Worm (Caenorhabditis elegans) whole organism, midembryonic: ENCODE data around the gene srx-119.

ENCODE experiments used
- T22C8.4 ChIP-seq: fragments of 200-800 bp; sonication (Bioruptor generic); IDR thresholded peaks from 2 replicates; pipeline ENCODE4 v1.3.6; 2022; ENCODE audit warnings: missing genetic modification characterization, missing compliant biosample characterization
- cog-1 ChIP-seq: sonication (generic microtip); optimal IDR thresholded peaks from 2 replicates; lab custom pipeline; 2016; ENCODE audit warnings: missing genetic modification characterization, missing compliant biosample characterization
- flt-1 ChIP-seq: fragments of 200-800 bp; sonication (Bioruptor generic); IDR thresholded peaks from 2 replicates; pipeline ENCODE4 v1.3.6; 2022; ENCODE audit warnings: missing genetic modification characterization, missing compliant biosample characterization
- klf-2 ChIP-seq: fragments of 200-800 bp; sonication (Bioruptor generic); conservative IDR thresholded peaks from 2 replicates; pipeline ENCODE4 v1.3.6; 2022; ENCODE audit warnings: missing genetic modification reagents, missing genetic modification characterization, missing compliant biosample characterization
- med-1 ChIP-seq: sonication (generic microtip); optimal IDR thresholded peaks from 2 replicates; lab custom pipeline; 2017; ENCODE audit warnings: missing genetic modification characterization, mild to moderate bottlenecking, missing compliant biosample characterization, antibody characterized with exemption, missing genetic modification reagents; ENCODE audit not compliant: insufficient read depth
- ref-1 ChIP-seq: fragments of 200-800 bp; sonication (Bioruptor generic); conservative IDR thresholded peaks from 2 replicates; pipeline ENCODE4 v1.3.6; 2022; ENCODE audit warnings: missing genetic modification reagents, missing genetic modification characterization, missing compliant biosample characterization
- tab-1 ChIP-seq: fragments of 200-800 bp; sonication (Bioruptor generic); IDR thresholded peaks from 2 replicates; pipeline ENCODE4 v1.3.6; 2022; ENCODE audit warnings: missing genetic modification characterization, missing compliant biosample characterization
- ztf-23 ChIP-seq: fragments of 200-800 bp; sonication (Bioruptor generic); IDR thresholded peaks from 2 replicates; pipeline ENCODE4 v1.3.6; 2022; ENCODE audit warnings: missing genetic modification reagents, missing genetic modification characterization, missing compliant biosample characterization
- ztf-29 ChIP-seq: fragments of 200-800 bp; sonication (Bioruptor generic); IDR thresholded peaks from 2 replicates; pipeline ENCODE4 v1.3.6; 2022; ENCODE audit warnings: missing genetic modification reagents, missing genetic modification characterization, missing compliant biosample characterization

Gene srx-119

DNA sequence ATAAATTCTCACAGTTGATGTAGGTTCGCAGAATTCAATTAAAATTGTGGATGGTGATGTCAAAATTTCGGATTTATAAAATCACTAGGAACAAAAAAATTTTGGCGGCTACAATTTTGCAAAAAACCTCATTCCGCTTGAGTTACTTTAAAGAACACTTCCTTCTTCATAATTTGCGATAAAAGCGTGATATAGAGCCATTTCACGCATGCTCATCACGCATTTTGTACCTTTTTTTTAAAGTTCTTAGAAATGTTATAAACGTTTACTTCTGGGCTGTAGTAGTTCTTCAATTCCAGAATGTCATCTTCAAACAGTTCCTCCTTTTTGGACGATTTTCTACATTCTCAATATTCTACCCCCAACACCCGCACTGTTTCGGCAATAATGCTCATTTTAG, at the start of gene srx-119:
Gene srx-119, plus strand, starts transcription at position 301 of the 400 bp plus-strand sequence.
- TF ChIP-seq ztf-29 (GFP tag; lab: Robert Waterston, UW) (no peak), T22C8.4 (GFP tag; lab: Robert Waterston, UW) (no peak), flt-1 (GFP tag; lab: Robert Waterston, UW) (no peak), klf-2 (GFP tag; lab: Robert Waterston, UW) (no peak), ztf-23 (GFP tag; lab: Robert Waterston, UW) (no peak), ref-1 (GFP tag; lab: Robert Waterston, UW) (no peak), tab-1 (GFP tag; lab: Robert Waterston, UW) (no peak), med-1 (GFP tag; lab: Kevin White, UChicago) (no peak), cog-1 (tag; lab: Kevin White, UChicago) (no peak)

DNA sequence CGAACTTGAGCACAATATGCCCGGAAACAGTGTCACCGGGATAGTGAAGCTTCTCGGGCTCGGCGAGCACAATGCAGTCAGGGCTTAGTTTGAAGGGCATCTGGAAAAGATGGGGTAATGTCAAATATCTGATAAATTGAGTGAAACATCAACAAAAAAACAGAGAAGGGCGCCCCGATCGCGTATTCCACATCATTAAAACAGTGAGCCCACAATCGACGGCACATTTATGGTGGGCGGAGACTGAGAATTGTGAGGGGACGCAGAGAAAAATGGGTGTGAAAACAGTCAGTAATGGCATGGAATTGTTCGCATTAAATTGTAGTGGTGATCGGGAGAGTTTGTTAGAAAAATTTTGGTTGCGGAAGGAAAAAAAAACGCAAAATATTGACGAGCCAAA, 47.2 kb upstream of the srx-119 start, which contains the start of gene arrd-9:
Gene arrd-9, minus strand, starts transcription at position 101 of the 400 bp plus-strand sequence.
- TF ChIP-seq ref-1 (GFP tag; lab: Robert Waterston, UW): no peak
- no peak for TF ChIP-seq ztf-29 (GFP tag; lab: Robert Waterston, UW)
- no peak for TF ChIP-seq klf-2 (GFP tag; lab: Robert Waterston, UW)
- no peak for TF ChIP-seq ztf-23 (GFP tag; lab: Robert Waterston, UW)
- no peak for TF ChIP-seq med-1 (GFP tag; lab: Kevin White, UChicago)
- no peak for TF ChIP-seq cog-1 (tag; lab: Kevin White, UChicago)
- TF ChIP-seq tab-1 (GFP tag; lab: Robert Waterston, UW): no peak

DNA sequence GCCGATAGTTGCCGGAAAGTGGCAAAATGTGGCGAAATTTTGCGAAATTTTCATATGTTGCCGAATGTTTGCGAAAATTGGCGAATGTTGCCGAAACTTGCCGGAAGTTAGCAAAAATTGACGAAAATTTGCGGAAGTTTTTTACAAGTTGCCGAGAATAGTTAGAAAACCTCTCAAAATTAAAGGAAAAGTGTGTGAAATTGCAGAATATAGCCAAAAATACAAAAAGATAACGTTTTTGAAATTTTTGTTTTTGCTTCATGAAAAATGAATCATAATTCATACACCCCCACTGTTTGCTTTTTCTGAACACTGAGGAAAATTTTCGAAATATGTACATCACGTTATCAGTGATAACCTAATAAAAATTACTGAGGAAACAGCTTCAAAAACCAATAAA, 46.4 kb upstream of the srx-119 start:
- TF ChIP-seq med-1 (GFP tag; lab: Kevin White, UChicago): no peak
- TF ChIP-seq ztf-29 (GFP tag; lab: Robert Waterston, UW): no peak
- TF ChIP-seq flt-1 (GFP tag; lab: Robert Waterston, UW): no peak
- TF ChIP-seq klf-2 (GFP tag; lab: Robert Waterston, UW): no peak

DNA sequence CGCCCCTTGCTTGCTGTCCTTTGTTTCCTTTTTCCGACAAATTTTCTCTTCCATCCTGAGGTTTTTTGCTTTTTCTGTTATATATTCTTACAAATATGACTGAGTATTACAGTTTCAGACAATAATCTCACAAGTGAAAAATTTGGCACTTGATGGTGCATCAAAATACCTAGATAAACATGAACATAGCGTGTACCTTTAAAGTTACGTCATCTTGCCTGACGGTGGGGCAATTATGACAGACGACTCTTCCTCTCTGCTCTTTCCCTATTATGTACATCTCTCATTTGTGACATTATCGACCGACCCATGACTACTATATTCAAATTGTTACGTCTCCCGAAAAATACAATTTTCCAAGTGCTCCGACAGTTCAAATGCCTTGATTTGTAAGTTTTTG, 45.4 kb upstream of the srx-119 start, which contains the start of gene fbxb-102:
Gene fbxb-102, plus strand, starts transcription at position 301 of the 400 bp plus-strand sequence.
- TF ChIP-seq T22C8.4 (GFP tag; lab: Robert Waterston, UW): no peak
- no peak for TF ChIP-seq flt-1 (GFP tag; lab: Robert Waterston, UW)
- no peak for TF ChIP-seq med-1 (GFP tag; lab: Kevin White, UChicago)
- TF ChIP-seq tab-1 (GFP tag; lab: Robert Waterston, UW): no peak
- no peak for TF ChIP-seq ztf-29 (GFP tag; lab: Robert Waterston, UW)
- TF ChIP-seq klf-2 (GFP tag; lab: Robert Waterston, UW): no peak
- TF ChIP-seq ref-1 (GFP tag; lab: Robert Waterston, UW): no peak
- TF ChIP-seq ztf-23 (GFP tag; lab: Robert Waterston, UW): no peak
- TF ChIP-seq cog-1 (tag; lab: Kevin White, UChicago): no peak

ce11 chrII:12485060-12485459, 43.0 kb upstream of the srx-119 start, which contains the start of gene F15A4.10:
F15A4.10 (minus strand) TSS chrII:12485160.
- TF ChIP-seq ztf-23 (GFP tag; lab: Robert Waterston, UW): no peak
- no peak for TF ChIP-seq ref-1 (GFP tag; lab: Robert Waterston, UW)
- no peak for TF ChIP-seq flt-1 (GFP tag; lab: Robert Waterston, UW)
- TF ChIP-seq klf-2 (GFP tag; lab: Robert Waterston, UW): no peak
- TF ChIP-seq med-1 (GFP tag; lab: Kevin White, UChicago): no peak
- no peak for TF ChIP-seq cog-1 (tag; lab: Kevin White, UChicago)
- TF ChIP-seq T22C8.4 (GFP tag; lab: Robert Waterston, UW): no peak
- TF ChIP-seq ztf-29 (GFP tag; lab: Robert Waterston, UW): no peak

ce11 chrII:12488810-12489209, 39.2 kb upstream of the srx-119 start:
- TF ChIP-seq T22C8.4 (GFP tag; lab: Robert Waterston, UW) (no peak), ztf-29 (GFP tag; lab: Robert Waterston, UW) (no peak), ztf-23 (GFP tag; lab: Robert Waterston, UW) (no peak), cog-1 (tag; lab: Kevin White, UChicago) (no peak), med-1 (GFP tag; lab: Kevin White, UChicago) (no peak)

DNA sequence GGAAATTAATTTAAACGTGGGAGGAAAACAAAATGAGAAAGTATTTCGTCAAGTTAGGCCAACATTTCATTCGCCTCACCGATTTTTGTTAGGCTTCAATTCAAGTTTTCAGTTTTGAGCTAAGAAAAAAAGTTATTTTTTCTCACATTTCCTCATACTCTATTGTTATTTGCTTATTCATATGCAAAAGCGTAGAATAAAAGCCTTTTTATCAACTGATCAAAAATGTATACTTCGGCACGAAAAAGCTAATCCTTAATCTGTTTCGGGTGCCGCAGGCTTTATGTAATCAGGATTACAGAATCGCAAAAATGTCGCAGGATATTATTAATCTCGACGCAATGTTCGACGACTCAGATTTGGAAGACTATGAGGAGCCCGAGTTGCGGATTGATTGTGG, 38.1 kb upstream of the srx-119 start, which contains the start of gene T21B4.15:
Gene T21B4.15, plus strand, starts transcription at position 301 of the 400 bp plus-strand sequence.
- no peak for TF ChIP-seq T22C8.4 (GFP tag; lab: Robert Waterston, UW)
- TF ChIP-seq ztf-23 (GFP tag; lab: Robert Waterston, UW): no peak

DNA sequence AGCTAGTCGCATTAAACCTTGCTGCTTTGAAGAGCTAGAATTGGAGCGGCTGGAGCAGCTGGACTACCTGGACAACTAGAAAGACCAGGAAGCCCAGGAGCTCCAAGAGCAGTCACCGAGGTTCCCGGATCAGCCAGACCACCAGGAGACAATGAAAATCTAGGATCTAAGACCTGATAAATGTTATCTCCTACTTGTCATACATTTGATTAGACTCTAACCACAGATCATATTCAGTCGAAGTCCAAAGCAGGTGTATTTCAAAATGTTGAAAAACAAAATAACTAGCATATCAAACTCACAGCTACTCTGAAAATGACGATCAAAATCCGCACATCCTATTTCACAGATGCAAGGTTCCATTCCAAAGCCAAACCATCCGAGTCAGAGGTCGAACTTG, 36.1 kb upstream of the srx-119 start, which contains the start of gene srz-6:
Gene srz-6, plus strand, starts transcription at position 301 of the 400 bp plus-strand sequence.
- TF ChIP-seq ref-1 (GFP tag; lab: Robert Waterston, UW) (no peak), ztf-29 (GFP tag; lab: Robert Waterston, UW) (no peak), T22C8.4 (GFP tag; lab: Robert Waterston, UW) (no peak), flt-1 (GFP tag; lab: Robert Waterston, UW) (no peak), cog-1 (tag; lab: Kevin White, UChicago) (no peak), klf-2 (GFP tag; lab: Robert Waterston, UW) (no peak), tab-1 (GFP tag; lab: Robert Waterston, UW) (no peak), med-1 (GFP tag; lab: Kevin White, UChicago) (no peak), ztf-23 (GFP tag; lab: Robert Waterston, UW) (no peak)

ce11 chrII:12494067-12494477, 34.0 kb upstream of the srx-119 start:
- TF ChIP-seq med-1 (GFP tag; lab: Kevin White, UChicago) (no peak), klf-2 (GFP tag; lab: Robert Waterston, UW) (no peak)
